Worm (Caenorhabditis elegans): ENCODE results near the gene marc-1.
A peak's percentile ranks its signal among the peaks of the same experiment; 100 is the strongest.

- TF ChIP-seq lin-54 (GFP tag; optimal IDR thresholded peaks at IDR 0.05) (no peak), ama-1 (optimal IDR thresholded peaks at IDR 0.05) (no peak), ama-1 (GFP tag; optimal IDR thresholded peaks at IDR 0.05) (no peak), F57C9.4 (tag; optimal IDR thresholded peaks at IDR 0.05) (no peak), nhr-80 (tag; optimal IDR thresholded peaks at IDR 0.05) (no peak), sdz-38 (tag; optimal IDR thresholded peaks at IDR 0.05) (no peak), sea-2 (GFP tag; IDR thresholded peaks at IDR 0.05) (0 out of 2 replicates have a peak, but pooled peaks have one; percentile 38), unc-130 (GFP tag; optimal IDR thresholded peaks at IDR 0.05) (no peak), unc-62 (GFP tag; optimal IDR thresholded peaks at IDR 0.05) (no peak), lsy-27 (tag; optimal IDR thresholded peaks at IDR 0.05; ENCODE audit: borderline replicate concordance, insufficient read depth) (no peak), snpc-4 (GFP tag; optimal IDR thresholded peaks at IDR 0.05) (no peak), snpc-4 (tag; optimal IDR thresholded peaks at IDR 0.05) (no peak), attf-5 (GFP tag; optimal IDR thresholded peaks at IDR 0.05) (no peak), nfya-1 (tag; optimal IDR thresholded peaks at IDR 0.05; ENCODE audit: borderline replicate concordance, insufficient read depth) (no peak), B0336.3 (GFP tag; IDR thresholded peaks at IDR 0.05) (no peak), rec-8 (tag; optimal IDR thresholded peaks at IDR 0.05) (no peak)
Measured at ce11 chrV:9768828-9769778, 29.6 kb downstream of the marc-1 start, which contains the start of gene unc-42.

Measured in whole organism, young adult.